Fruit fly (Drosophila melanogaster) whole organism, prepupa: Measurements from ENCODE around the gene Phs.
A peak's percentile ranks its signal among the peaks of the same experiment; 100 is the strongest.

Source experiments
- Blimp-1 ChIP-seq: fragments of 200-800 bp; sonication (Bioruptor generic); optimal IDR thresholded peaks from 3 replicates; lab custom pipeline; 2017; ENCODE audit warnings: missing biosample characterization, missing genetic modification characterization, mild to moderate bottlenecking, moderate library complexity, missing genetic modification reagents
- CG10631 ChIP-seq: fragments of 200-800 bp; sonication (Bioruptor generic); optimal IDR thresholded peaks from 2 replicates; lab custom pipeline; 2016; ENCODE audit warnings: missing biosample characterization, missing genetic modification characterization
- CG10669 ChIP-seq: fragments of 200-800 bp; sonication (Bioruptor generic); optimal IDR thresholded peaks from 3 replicates; lab custom pipeline; 2018; ENCODE audit warnings: missing biosample characterization, mild to moderate bottlenecking, missing genetic modification characterization, moderate library complexity
- CG11294 ChIP-seq: fragments of 200-800 bp; sonication (Bioruptor generic); IDR thresholded peaks from 2 replicates; pipeline ENCODE4 v1.3.6; 2022; ENCODE audit warnings: missing biosample characterization, missing genetic modification characterization
- CG11762 ChIP-seq: fragments of 200-800 bp; sonication (Bioruptor generic); optimal IDR thresholded peaks from 3 replicates; lab custom pipeline; 2016; ENCODE audit warnings: missing biosample characterization, missing genetic modification characterization; ENCODE audit not compliant: insufficient read depth
- CG11902 ChIP-seq: fragments of 200-800 bp; sonication (Bioruptor generic); optimal IDR thresholded peaks from 3 replicates; lab custom pipeline; 2016; ENCODE audit warnings: missing biosample characterization, missing genetic modification characterization
- CG15336 ChIP-seq: fragments of 200-800 bp; sonication (Bioruptor generic); IDR thresholded peaks from 2 replicates; pipeline ENCODE4 v1.3.6; 2022; ENCODE audit warnings: missing biosample characterization, missing genetic modification characterization
- CG1621 ChIP-seq: fragments of 200-800 bp; sonication (Bioruptor generic); optimal IDR thresholded peaks from 3 replicates; lab custom pipeline; 2018; ENCODE audit warnings: missing biosample characterization, mild to moderate bottlenecking, missing genetic modification characterization
- CG16779 ChIP-seq: fragments of 200-800 bp; sonication (Bioruptor generic); optimal IDR thresholded peaks from 3 replicates; lab custom pipeline; 2017; ENCODE audit warnings: missing biosample characterization, mild to moderate bottlenecking, missing genetic modification characterization
- CG3032 ChIP-seq: fragments of 200-800 bp; optimal IDR thresholded peaks from 2 replicates; lab custom pipeline; 2019; ENCODE audit warnings: missing biosample characterization, mild to moderate bottlenecking, missing genetic modification characterization, moderate library complexity
- CG31627 ChIP-seq: fragments of 200-800 bp; sonication (Bioruptor generic); optimal IDR thresholded peaks from 3 replicates; lab custom pipeline; 2016; ENCODE audit warnings: missing biosample characterization, missing genetic modification characterization
- CG32006 ChIP-seq: fragments of 200-800 bp; sonication (Bioruptor generic); optimal IDR thresholded peaks from 3 replicates; lab custom pipeline; 2017; ENCODE audit warnings: missing biosample characterization, mild to moderate bottlenecking, missing genetic modification characterization
- CG34406 ChIP-seq: fragments of 200-800 bp; sonication (Bioruptor generic); optimal IDR thresholded peaks from 3 replicates; lab custom pipeline; 2016; ENCODE audit warnings: missing biosample characterization, missing genetic modification characterization
- CG3919 ChIP-seq: fragments of 200-800 bp; sonication (Bioruptor generic); optimal IDR thresholded peaks from 3 replicates; lab custom pipeline; 2016; ENCODE audit warnings: missing biosample characterization, missing genetic modification characterization
- CG4318 ChIP-seq: fragments of 200-800 bp; sonication (Bioruptor generic); optimal IDR thresholded peaks from 3 replicates; lab custom pipeline; 2017; ENCODE audit warnings: missing biosample characterization, mild to moderate bottlenecking, missing genetic modification characterization
- CG6163 ChIP-seq: fragments of 200-800 bp; sonication (Bioruptor generic); IDR thresholded peaks from 3 replicates; pipeline ENCODE4 v1.3.6; 2022; ENCODE audit warnings: missing biosample characterization, missing genetic modification characterization
- CG6276 ChIP-seq: fragments of 200-800 bp; sonication (Bioruptor generic); optimal IDR thresholded peaks from 2 replicates; lab custom pipeline; 2017; ENCODE audit warnings: missing biosample characterization, mild to moderate bottlenecking, missing genetic modification characterization
- CG6792 ChIP-seq: fragments of 200-800 bp; sonication (Bioruptor generic); optimal IDR thresholded peaks from 3 replicates; lab custom pipeline; 2016; ENCODE audit warnings: missing biosample characterization, missing genetic modification characterization
- CG6808 ChIP-seq: fragments of 200-800 bp; sonication (Bioruptor generic); optimal IDR thresholded peaks from 3 replicates; lab custom pipeline; 2017; ENCODE audit warnings: missing biosample characterization, missing genetic modification characterization, mild to moderate bottlenecking, moderate library complexity, missing genetic modification reagents
- CG6854 ChIP-seq: fragments of 200-800 bp; sonication (Bioruptor generic); optimal IDR thresholded peaks from 2 replicates; lab custom pipeline; 2017; ENCODE audit warnings: missing biosample characterization, mild to moderate bottlenecking, missing genetic modification characterization
- CG7368 ChIP-seq: fragments of 200-800 bp; sonication (Bioruptor generic); optimal IDR thresholded peaks from 3 replicates; lab custom pipeline; 2016; ENCODE audit warnings: missing biosample characterization, missing genetic modification characterization
- CG8119 ChIP-seq: fragments of 200-800 bp; sonication (Bioruptor generic); IDR thresholded peaks from 3 replicates; pipeline ENCODE4 v1.3.6; 2022; ENCODE audit warnings: missing biosample characterization, missing genetic modification characterization
- CG8632 ChIP-seq: fragments of 200-800 bp; sonication (Bioruptor generic); optimal IDR thresholded peaks from 3 replicates; lab custom pipeline; 2016; ENCODE audit warnings: missing biosample characterization, missing genetic modification characterization
- CG9139 ChIP-seq: fragments of 200-800 bp; sonication (Bioruptor generic); optimal IDR thresholded peaks from 3 replicates; lab custom pipeline; 2017; ENCODE audit warnings: missing biosample characterization, mild to moderate bottlenecking, missing genetic modification characterization
- Eip75B ChIP-seq: fragments of 200-800 bp; sonication (Bioruptor generic); optimal IDR thresholded peaks from 3 replicates; lab custom pipeline; 2016; ENCODE audit warnings: missing biosample characterization, missing genetic modification characterization
- Eip78C ChIP-seq: fragments of 200-800 bp; sonication (Bioruptor generic); peaks from one replicate; lab custom pipeline; 2016; ENCODE audit warnings: missing biosample characterization, missing genetic modification characterization
- Ets21C ChIP-seq: fragments of 200-800 bp; sonication (Bioruptor generic); optimal IDR thresholded peaks from 3 replicates; lab custom pipeline; 2016; ENCODE audit warnings: missing biosample characterization, missing genetic modification characterization
- Ets96B ChIP-seq: fragments of 200-800 bp; optimal IDR thresholded peaks from 2 replicates; lab custom pipeline; 2019; ENCODE audit warnings: missing biosample characterization, mild to moderate bottlenecking, missing genetic modification characterization, moderate library complexity
- Gug ChIP-seq: fragments of 200-800 bp; sonication (Bioruptor generic); IDR thresholded peaks from 2 replicates; pipeline ENCODE4 v1.3.6; 2022; ENCODE audit warnings: missing biosample characterization, missing genetic modification characterization
- Hr39 ChIP-seq: fragments of 200-800 bp; sonication (Bioruptor generic); optimal IDR thresholded peaks from 2 replicates; lab custom pipeline; 2016; ENCODE audit warnings: missing biosample characterization, missing genetic modification characterization
- Hr4 ChIP-seq: fragments of 200-800 bp; sonication (Bioruptor generic); optimal IDR thresholded peaks from 3 replicates; lab custom pipeline; 2016; ENCODE audit warnings: missing biosample characterization, missing genetic modification characterization
- Lpt ChIP-seq: fragments of 200-800 bp; sonication (Bioruptor generic); optimal IDR thresholded peaks from 3 replicates; lab custom pipeline; 2016; ENCODE audit warnings: missing biosample characterization, missing genetic modification characterization
- Met ChIP-seq: fragments of 200-800 bp; sonication (Bioruptor generic); optimal IDR thresholded peaks from 3 replicates; lab custom pipeline; 2016; ENCODE audit warnings: missing biosample characterization, missing genetic modification characterization
- Smox ChIP-seq: fragments of 200-800 bp; sonication (Bioruptor generic); optimal IDR thresholded peaks from 3 replicates; lab custom pipeline; 2016; ENCODE audit warnings: missing biosample characterization, missing genetic modification characterization
- Sox102F ChIP-seq: fragments of 200-800 bp; sonication (Bioruptor generic); optimal IDR thresholded peaks from 2 replicates; lab custom pipeline; 2016; ENCODE audit warnings: missing biosample characterization, mild to moderate bottlenecking, missing genetic modification characterization
- Sox15 ChIP-seq: fragments of 200-800 bp; sonication (Bioruptor generic); optimal IDR thresholded peaks from 3 replicates; lab custom pipeline; 2016; ENCODE audit warnings: missing biosample characterization, missing genetic modification characterization
- achi ChIP-seq: fragments of 200-800 bp; sonication (Bioruptor generic); optimal IDR thresholded peaks from 3 replicates; lab custom pipeline; 2016; ENCODE audit warnings: missing biosample characterization, missing genetic modification characterization
- acj6 ChIP-seq: fragments of 200-800 bp; sonication (Bioruptor generic); optimal IDR thresholded peaks from 3 replicates; lab custom pipeline; 2016; ENCODE audit warnings: missing biosample characterization, missing genetic modification characterization
- cyc ChIP-seq: fragments of 200-800 bp; sonication (Bioruptor generic); optimal IDR thresholded peaks from 3 replicates; lab custom pipeline; 2016; ENCODE audit warnings: missing biosample characterization, missing genetic modification characterization
- dac ChIP-seq: fragments of 200-800 bp; sonication (Bioruptor generic); optimal IDR thresholded peaks from 2 replicates; lab custom pipeline; 2017; ENCODE audit warnings: missing biosample characterization, mild to moderate bottlenecking, missing genetic modification characterization
- dsx ChIP-seq: fragments of 200-800 bp; optimal IDR thresholded peaks from 3 replicates; lab custom pipeline; 2019; ENCODE audit warnings: missing biosample characterization, mild to moderate bottlenecking, missing genetic modification characterization, moderate library complexity; ENCODE audit not compliant: poor library complexity, severe bottlenecking
- eg ChIP-seq: fragments of 200-800 bp; sonication (Bioruptor generic); IDR thresholded peaks from 3 replicates; pipeline ENCODE4 v1.3.6; 2022; ENCODE audit warnings: missing biosample characterization, missing genetic modification characterization
- fd59A ChIP-seq: fragments of 200-800 bp; sonication (Bioruptor generic); optimal IDR thresholded peaks from 2 replicates; lab custom pipeline; 2017; ENCODE audit warnings: missing biosample characterization, mild to moderate bottlenecking, missing genetic modification characterization, missing genetic modification reagents
- fd85E ChIP-seq: fragments of 200-800 bp; sonication (Bioruptor generic); optimal IDR thresholded peaks from 3 replicates; lab custom pipeline; 2016; ENCODE audit warnings: missing biosample characterization, missing genetic modification characterization
- fkh ChIP-seq: fragments of 200-800 bp; sonication (Bioruptor generic); optimal IDR thresholded peaks from 3 replicates; lab custom pipeline; 2017; ENCODE audit warnings: missing biosample characterization, mild to moderate bottlenecking, missing genetic modification characterization, moderate library complexity
- lz ChIP-seq: fragments of 200-800 bp; sonication (Bioruptor generic); optimal IDR thresholded peaks from 3 replicates; lab custom pipeline; 2016; ENCODE audit warnings: missing biosample characterization, missing genetic modification characterization
- net ChIP-seq: fragments of 200-800 bp; sonication (Bioruptor generic); optimal IDR thresholded peaks from 3 replicates; lab custom pipeline; 2016; ENCODE audit warnings: missing biosample characterization, missing genetic modification characterization
- pdm3 ChIP-seq: fragments of 200-800 bp; sonication (Bioruptor generic); optimal IDR thresholded peaks from 3 replicates; lab custom pipeline; 2016; ENCODE audit warnings: missing biosample characterization, missing genetic modification characterization
- salr ChIP-seq, 2 experiments: fragments of 200-800 bp; sonication (Bioruptor generic); optimal IDR thresholded peaks; 3 replicates each; lab custom pipeline; 2016 to 2018; ENCODE audit warnings: missing biosample characterization in 2 of 2, missing genetic modification characterization in 2 of 2, mild to moderate bottlenecking in 1 of 2
- spab ChIP-seq: fragments of 200-800 bp; sonication (Bioruptor generic); optimal IDR thresholded peaks from 2 replicates; lab custom pipeline; 2017; ENCODE audit warnings: missing biosample characterization, mild to moderate bottlenecking, missing genetic modification characterization, missing genetic modification reagents
- svp ChIP-seq: fragments of 200-800 bp; sonication (Bioruptor generic); peaks from one replicate; lab custom pipeline; 2016; ENCODE audit warnings: missing biosample characterization, missing genetic modification characterization
- topi ChIP-seq: fragments of 200-800 bp; sonication (Bioruptor generic); optimal IDR thresholded peaks from 3 replicates; lab custom pipeline; 2016; ENCODE audit warnings: missing biosample characterization, missing genetic modification characterization
- vri ChIP-seq: fragments of 200-800 bp; sonication (Bioruptor generic); optimal IDR thresholded peaks from 3 replicates; lab custom pipeline; 2016; ENCODE audit warnings: missing biosample characterization, mild to moderate bottlenecking, missing genetic modification characterization

Phs gene

DNA sequence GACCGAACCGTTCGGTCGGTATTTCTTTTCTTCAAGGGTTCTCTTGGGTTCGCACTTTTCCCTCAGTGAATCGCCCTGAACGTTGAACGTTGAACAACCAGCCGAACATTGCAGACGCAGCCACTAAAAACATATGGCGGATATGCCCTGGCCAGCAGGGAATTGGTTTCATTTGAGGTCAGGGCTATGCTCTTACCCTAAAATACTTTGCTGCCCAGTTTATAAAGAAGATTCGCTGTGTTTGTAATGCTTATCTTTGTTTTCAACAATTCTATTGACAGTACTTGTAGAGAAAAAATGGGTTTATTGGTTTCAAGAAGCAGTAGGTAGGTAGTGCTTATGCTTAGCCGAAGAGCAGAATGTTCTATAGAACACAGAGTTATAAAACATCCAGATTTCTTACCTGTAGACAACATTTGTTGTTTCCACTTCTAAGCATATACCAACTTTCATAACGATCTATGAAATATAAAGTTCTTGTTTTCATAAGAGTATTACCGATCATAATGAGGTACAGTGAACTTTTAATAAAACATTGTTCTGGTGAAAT is 24.5 kb upstream of the Phs start:
- no peak for TF ChIP-seq Sox15
- TF ChIP-seq fkh: peak; percentile 30
- peak; percentile 39 for TF ChIP-seq CG32006 (GFP tag; lab: Kevin White, UChicago)
- TF ChIP-seq Eip78C: peak; percentile 69
- no peak for TF ChIP-seq spab
- TF ChIP-seq dac (GFP tag; lab: Kevin White, UChicago): no peak
- TF ChIP-seq Gug: no peak
- no peak for TF ChIP-seq Blimp-1 (GFP tag; lab: Kevin White, UChicago)
- no peak for TF ChIP-seq svp (GFP tag; lab: Kevin White, UChicago)
- TF ChIP-seq CG11762: no peak
- TF ChIP-seq CG4318 (GFP tag; lab: Kevin White, UChicago): no peak
- TF ChIP-seq CG3032 (tag; lab: Kevin White, UChicago): peak; percentile 21
- no peak for TF ChIP-seq vri (GFP tag; lab: Kevin White, UChicago)
- no peak for TF ChIP-seq Eip75B (GFP tag; lab: Kevin White, UChicago)
- TF ChIP-seq CG8119: no peak
- no peak for TF ChIP-seq CG16779 (tag; lab: Kevin White, UChicago)
- TF ChIP-seq CG10669: peak; percentile 12
- TF ChIP-seq CG6276 (GFP tag; lab: Kevin White, UChicago): no peak
- TF ChIP-seq Lpt (GFP tag; lab: Kevin White, UChicago): no peak
- no peak for TF ChIP-seq CG6854
- no peak for TF ChIP-seq CG3919 (GFP tag; lab: Kevin White, UChicago)
- no peak for TF ChIP-seq Sox102F
- no peak for TF ChIP-seq CG8632
- TF ChIP-seq pdm3 (GFP tag; lab: Kevin White, UChicago): peak; percentile 4
- TF ChIP-seq dsx (GFP tag; lab: Kevin White, UChicago): no peak
- TF ChIP-seq cyc: peak; percentile 23
- TF ChIP-seq Ets21C (GFP tag; lab: Kevin White, UChicago): no peak
- TF ChIP-seq CG15336 (GFP tag; lab: Robert Waterston, UW): no peak
- TF ChIP-seq CG10631: peak; percentile 39
- TF ChIP-seq CG6163 (GFP tag; lab: Robert Waterston, UW): no peak
- TF ChIP-seq Smox (GFP tag; lab: Kevin White, UChicago): no peak
- TF ChIP-seq achi: peak; percentile 12
- TF ChIP-seq acj6: peak; percentile 15
- no peak for TF ChIP-seq CG1621
- TF ChIP-seq Hr39 (GFP tag; lab: Kevin White, UChicago): peak; percentile 9
- no peak for TF ChIP-seq CG11294
- TF ChIP-seq fd59A: peak; percentile 1
- TF ChIP-seq CG9139: no peak
- peak; percentile 2 for TF ChIP-seq topi (GFP tag; lab: Kevin White, UChicago)
- TF ChIP-seq CG7368: no peak
- TF ChIP-seq CG34406 (GFP tag; lab: Kevin White, UChicago): no peak
- TF ChIP-seq net (GFP tag; lab: Kevin White, UChicago): peak; percentile 30
- TF ChIP-seq Met (GFP tag; lab: Kevin White, UChicago): no peak
- peak; percentile 40 for TF ChIP-seq CG6808
- TF ChIP-seq CG31627 (GFP tag; lab: Kevin White, UChicago): peak; percentile 6
- TF ChIP-seq Hr4 (GFP tag; lab: Kevin White, UChicago): no peak
- peak; percentile 6 for TF ChIP-seq lz (GFP tag; lab: Kevin White, UChicago)
- TF ChIP-seq fd85E (GFP tag; lab: Kevin White, UChicago): no peak
- no peak for TF ChIP-seq eg
- TF ChIP-seq salr (GFP tag; optimal IDR thresholded peaks at IDR 0.05; lab: Kevin White, UChicago): no peak
- no peak for TF ChIP-seq CG11902 (GFP tag; lab: Kevin White, UChicago)
- peak; percentile 7 for TF ChIP-seq Ets96B (tag; lab: Kevin White, UChicago)
- no peak for TF ChIP-seq CG6792 (GFP tag; lab: Kevin White, UChicago)
